Worm (Caenorhabditis elegans) whole organism, L3 larva: ENCODE data around the gene K07E1.1.

ENCODE experiments used
- ama-1 ChIP-seq: fragments of 150-350 bp; optimal IDR thresholded peaks from 2 replicates; lab custom pipeline; 2018
- elt-2 ChIP-seq: sonication (generic microtip); optimal IDR thresholded peaks from 2 replicates; lab custom pipeline; 2016; ENCODE audit warnings: missing genetic modification reagents, mild to moderate bottlenecking, missing genetic modification characterization, missing compliant biosample characterization
- fos-1 ChIP-seq: fragments of 150-350 bp; optimal IDR thresholded peaks from 2 replicates; lab custom pipeline; 2014; ENCODE audit warnings: missing biosample characterization, missing genetic modification characterization
- mdl-1 ChIP-seq: fragments of 150-350 bp; optimal IDR thresholded peaks from 2 replicates; lab custom pipeline; 2014; ENCODE audit warnings: missing biosample characterization, missing genetic modification characterization
- sea-2 ChIP-seq: fragments of 150-350 bp; sonication (generic microtip); optimal IDR thresholded peaks from 4 replicates; lab custom pipeline; 2014; ENCODE audit warnings: missing biosample characterization, missing genetic modification reagents, missing genetic modification characterization
- zag-1 ChIP-seq: fragments of 150-350 bp; optimal IDR thresholded peaks from 2 replicates; lab custom pipeline; 2014; ENCODE audit warnings: missing biosample characterization, missing genetic modification characterization

- TF ChIP-seq sea-2 (GFP tag; lab: Kevin White, UChicago) (no peak), elt-2 (tag; lab: Kevin White, UChicago) (no peak), zag-1 (tag; lab: Kevin White, UChicago) (no peak), fos-1 (tag; lab: Kevin White, UChicago) (no peak), mdl-1 (no peak), ama-1 (lab: Kevin White, UChicago) (no peak)
Measured at ce11 chrII:4572579-4572978, 21.7 kb downstream of the K07E1.1 start.
